Fruit fly (Drosophila melanogaster): Measurements from ENCODE around the gene Cyp4d20.

dm6 chr3L:2436754-2437335 is 41.4 kb downstream of the Cyp4d20 start:
- TF ChIP-seq Sin3A (optimal IDR thresholded peaks at IDR 0.05) (no peak), psq (optimal IDR thresholded peaks at IDR 0.05) (no peak), h (optimal IDR thresholded peaks at IDR 0.05) (no peak), ttk (optimal IDR thresholded peaks at IDR 0.05) (no peak)
